Fruit fly (Drosophila melanogaster) whole organism, embryonic: ENCODE results near the gene CG9933.

Source experiments
- B-H1 ChIP-seq: fragments of 200-800 bp; sonication (Bioruptor generic); IDR thresholded peaks from 3 replicates; pipeline ENCODE4 v1.3.6; 2022; ENCODE audit warnings: missing biosample characterization, missing genetic modification characterization
- C15 ChIP-seq: fragments of 200-800 bp; sonication (Bioruptor generic); IDR thresholded peaks from 3 replicates; pipeline ENCODE4 v1.3.6; 2022; ENCODE audit warnings: missing biosample characterization, missing genetic modification characterization
- CG1024 ChIP-seq: fragments of 200-800 bp; sonication (Bioruptor generic); IDR thresholded peaks from 2 replicates; pipeline ENCODE4 v1.3.6; 2022; ENCODE audit warnings: missing biosample characterization, missing genetic modification characterization
- CG10366 ChIP-seq: fragments of 200-800 bp; sonication (Bioruptor generic); IDR thresholded peaks from 2 replicates; pipeline ENCODE4 v1.3.6; 2022; ENCODE audit warnings: missing biosample characterization, missing genetic modification characterization
- CG11723 ChIP-seq: fragments of 200-800 bp; sonication (Bioruptor generic); optimal IDR thresholded peaks from 2 replicates; lab custom pipeline; 2017; ENCODE audit warnings: missing biosample characterization, mild to moderate bottlenecking, missing genetic modification characterization
- CG12155 ChIP-seq: fragments of 200-800 bp; sonication (Bioruptor generic); optimal IDR thresholded peaks from 3 replicates; lab custom pipeline; 2016; ENCODE audit warnings: missing biosample characterization, missing genetic modification characterization
- CG12659 ChIP-seq: fragments of 200-800 bp; sonication (Bioruptor generic); optimal IDR thresholded peaks from 3 replicates; lab custom pipeline; 2017; ENCODE audit warnings: mild to moderate bottlenecking, missing biosample characterization, missing genetic modification reagents, missing genetic modification characterization
- CG12942 ChIP-seq: fragments of 200-800 bp; sonication (Bioruptor generic); optimal IDR thresholded peaks from 3 replicates; lab custom pipeline; 2016; ENCODE audit warnings: missing biosample characterization, missing genetic modification characterization
- CG13775 ChIP-seq: fragments of 200-800 bp; sonication (Bioruptor generic); optimal IDR thresholded peaks from 3 replicates; lab custom pipeline; 2017; ENCODE audit warnings: missing biosample characterization, mild to moderate bottlenecking, missing genetic modification characterization
- CG13894 ChIP-seq: fragments of 200-800 bp; sonication (Bioruptor generic); optimal IDR thresholded peaks from 3 replicates; lab custom pipeline; 2018; ENCODE audit warnings: missing biosample characterization, mild to moderate bottlenecking, missing genetic modification characterization, moderate library complexity
- CG14965 ChIP-seq: fragments of 200-800 bp; sonication (Bioruptor generic); optimal IDR thresholded peaks from 2 replicates; lab custom pipeline; 2016; ENCODE audit warnings: missing biosample characterization, missing genetic modification characterization, borderline replicate concordance
- CG15269 ChIP-seq: fragments of 200-800 bp; sonication (Bioruptor generic); optimal IDR thresholded peaks from 2 replicates; lab custom pipeline; 2018; ENCODE audit warnings: missing biosample characterization, mild to moderate bottlenecking, missing genetic modification characterization, moderate library complexity
- CG17385 ChIP-seq: fragments of 200-800 bp; sonication (Bioruptor generic); optimal IDR thresholded peaks from 3 replicates; lab custom pipeline; 2018; ENCODE audit warnings: missing biosample characterization, mild to moderate bottlenecking, missing genetic modification characterization
- CG18476 ChIP-seq: fragments of 200-800 bp; sonication (Bioruptor generic); optimal IDR thresholded peaks from 2 replicates; lab custom pipeline; 2016; ENCODE audit warnings: missing biosample characterization, mild to moderate bottlenecking, missing genetic modification characterization
- CG18599 ChIP-seq: fragments of 200-800 bp; sonication (Bioruptor generic); optimal IDR thresholded peaks from 3 replicates; lab custom pipeline; 2017; ENCODE audit warnings: missing biosample characterization, missing genetic modification characterization, mild to moderate bottlenecking, moderate library complexity, missing genetic modification reagents
- CG2120 ChIP-seq: fragments of 200-800 bp; sonication (Bioruptor generic); optimal IDR thresholded peaks from 3 replicates; lab custom pipeline; 2016; ENCODE audit warnings: missing biosample characterization, missing genetic modification characterization
- CG2678 ChIP-seq: fragments of 200-800 bp; sonication (Bioruptor generic); optimal IDR thresholded peaks from 3 replicates; lab custom pipeline; 2019; ENCODE audit warnings: missing biosample characterization, mild to moderate bottlenecking, missing genetic modification characterization, moderate library complexity
- CG30403 ChIP-seq: fragments of 200-800 bp; sonication (Bioruptor generic); optimal IDR thresholded peaks from 3 replicates; lab custom pipeline; 2016; ENCODE audit warnings: missing biosample characterization, missing genetic modification characterization
- CG31224 ChIP-seq: fragments of 200-800 bp; sonication (Bioruptor generic); IDR thresholded peaks from 2 replicates; pipeline ENCODE4 v1.3.6; 2022; ENCODE audit warnings: missing biosample characterization, missing genetic modification characterization
- CG3163 ChIP-seq: fragments of 200-800 bp; sonication (Bioruptor generic); optimal IDR thresholded peaks from 3 replicates; lab custom pipeline; 2016; ENCODE audit warnings: missing biosample characterization, missing genetic modification characterization
- CG42726 ChIP-seq: fragments of 200-800 bp; sonication (Bioruptor generic); IDR thresholded peaks from 2 replicates; pipeline ENCODE4 v1.3.6; 2022; ENCODE audit warnings: missing biosample characterization, missing genetic modification characterization; ENCODE audit not compliant: partially characterized antibody
- CG4707 ChIP-seq: fragments of 200-800 bp; sonication (Bioruptor generic); optimal IDR thresholded peaks from 2 replicates; lab custom pipeline; 2018; ENCODE audit warnings: missing biosample characterization, mild to moderate bottlenecking, missing genetic modification characterization, moderate library complexity
- CG4730 ChIP-seq: fragments of 200-800 bp; sonication (Bioruptor generic); IDR thresholded peaks from 2 replicates; pipeline ENCODE4 v1.3.6; 2022; ENCODE audit warnings: missing biosample characterization, missing genetic modification characterization
- Dip2 ChIP-seq: fragments of 200-800 bp; sonication (Bioruptor generic); IDR thresholded peaks from 2 replicates; pipeline ENCODE4 v1.3.6; 2022; ENCODE audit warnings: missing biosample characterization, missing genetic modification characterization
- Dip3 ChIP-seq: fragments of 200-800 bp; sonication (Bioruptor generic); optimal IDR thresholded peaks from 3 replicates; lab custom pipeline; 2016; ENCODE audit warnings: missing biosample characterization, missing genetic modification characterization
- Elba2 ChIP-seq: fragments of 200-800 bp; sonication (Bioruptor generic); optimal IDR thresholded peaks from 3 replicates; lab custom pipeline; 2016; ENCODE audit warnings: missing biosample characterization, missing genetic modification characterization
- Gsc ChIP-seq: fragments of 200-800 bp; sonication (Bioruptor generic); IDR thresholded peaks from 2 replicates; pipeline ENCODE4 v1.3.6; 2022; ENCODE audit warnings: missing biosample characterization, missing genetic modification characterization
- Hey ChIP-seq: fragments of 200-800 bp; sonication (Bioruptor generic); optimal IDR thresholded peaks from 3 replicates; lab custom pipeline; 2018; ENCODE audit warnings: missing biosample characterization, mild to moderate bottlenecking, missing genetic modification characterization
- Hmx ChIP-seq: fragments of 200-800 bp; sonication (Bioruptor generic); optimal IDR thresholded peaks from 2 replicates; lab custom pipeline; 2016; ENCODE audit warnings: missing biosample characterization, missing genetic modification characterization
- Hr78 ChIP-seq, 2 experiments: fragments of 200-800 bp in 1 of 2; fragments of >200 bp in 1 of 2; sonication (Bioruptor generic) in 1 of 2; optimal IDR thresholded peaks; 2 replicates each; lab custom pipeline; 2017 to 2019; ENCODE audit warnings: missing biosample characterization in 2 of 2, missing genetic modification characterization in 2 of 2, mild to moderate bottlenecking in 1 of 2, moderate library complexity in 1 of 2
- Pdp1 ChIP-seq, 2 experiments: fragments of 200-800 bp; sonication (Bioruptor generic); optimal IDR thresholded peaks; 3 replicates each; lab custom pipeline; 2016; ENCODE audit warnings: missing biosample characterization in 2 of 2, missing genetic modification characterization in 2 of 2, mild to moderate bottlenecking in 1 of 2, moderate library complexity in 1 of 2
- Sry-β ChIP-seq: fragments of 200-800 bp; sonication (Bioruptor generic); optimal IDR thresholded peaks from 2 replicates; lab custom pipeline; 2018; ENCODE audit warnings: missing biosample characterization, mild to moderate bottlenecking, missing genetic modification characterization, moderate library complexity
- Vsx1 ChIP-seq: fragments of 200-800 bp; sonication (Bioruptor generic); optimal IDR thresholded peaks from 2 replicates; lab custom pipeline; 2017; ENCODE audit warnings: missing biosample characterization, mild to moderate bottlenecking, missing genetic modification characterization, missing genetic modification reagents
- abd-A ChIP-seq: fragments of 200-800 bp; sonication (Bioruptor generic); optimal IDR thresholded peaks from 3 replicates; lab custom pipeline; 2019; ENCODE audit warnings: missing biosample characterization, mild to moderate bottlenecking, missing genetic modification characterization, moderate library complexity
- ato ChIP-seq: fragments of 200-800 bp; sonication (Bioruptor generic); IDR thresholded peaks from 2 replicates; pipeline ENCODE4 v1.3.6; 2022; ENCODE audit warnings: missing biosample characterization, missing genetic modification characterization; ENCODE audit not compliant: partially characterized antibody
- bowl ChIP-seq: fragments of 200-800 bp; sonication (Bioruptor generic); IDR thresholded peaks from 2 replicates; pipeline ENCODE4 v1.3.6; 2022; ENCODE audit warnings: missing biosample characterization, missing genetic modification characterization
- chn ChIP-seq: fragments of 200-800 bp; sonication (Bioruptor generic); optimal IDR thresholded peaks from 2 replicates; lab custom pipeline; 2016; ENCODE audit warnings: missing biosample characterization, missing genetic modification characterization
- cwo ChIP-seq: fragments of 200-800 bp; sonication (Bioruptor generic); optimal IDR thresholded peaks from 3 replicates; lab custom pipeline; 2017; ENCODE audit warnings: missing biosample characterization, missing genetic modification characterization, mild to moderate bottlenecking, moderate library complexity, missing genetic modification reagents
- dati ChIP-seq: fragments of 200-800 bp; sonication (Bioruptor generic); IDR thresholded peaks from 2 replicates; pipeline ENCODE4 v1.3.6; 2022; ENCODE audit warnings: missing biosample characterization, missing genetic modification characterization
- esg ChIP-seq: fragments of 200-800 bp; sonication (Bioruptor generic); conservative IDR thresholded peaks from 2 replicates; pipeline ENCODE4 v1.3.6; 2022; ENCODE audit warnings: missing biosample characterization, missing genetic modification characterization
- gfzf ChIP-seq: fragments of 200-800 bp; sonication (Bioruptor generic); optimal IDR thresholded peaks from 2 replicates; lab custom pipeline; 2016; ENCODE audit warnings: missing biosample characterization, mild to moderate bottlenecking, missing genetic modification characterization, moderate library complexity
- onecut ChIP-seq: fragments of 200-800 bp; sonication (Bioruptor generic); IDR thresholded peaks from 2 replicates; pipeline ENCODE4 v1.3.6; 2022; ENCODE audit warnings: missing biosample characterization, missing genetic modification characterization
- otp ChIP-seq: fragments of 200-800 bp; sonication (Bioruptor generic); IDR thresholded peaks from 3 replicates; pipeline ENCODE4, ENCODE4 v1.3.6; 2022; ENCODE audit warnings: missing biosample characterization, missing genetic modification characterization
- sob ChIP-seq: fragments of 200-800 bp; sonication (Bioruptor generic); IDR thresholded peaks from 2 replicates; pipeline ENCODE4 v1.3.6; 2022; ENCODE audit warnings: missing biosample characterization, missing genetic modification characterization
- sqz ChIP-seq: fragments of 200-800 bp; sonication (Bioruptor generic); optimal IDR thresholded peaks from 3 replicates; lab custom pipeline; 2018; ENCODE audit warnings: missing biosample characterization, mild to moderate bottlenecking, missing genetic modification characterization
- sr ChIP-seq: fragments of 200-800 bp; sonication (Bioruptor generic); IDR thresholded peaks from 3 replicates; pipeline ENCODE4 v1.3.6; 2022; ENCODE audit warnings: missing biosample characterization, missing genetic modification characterization
- stc ChIP-seq: fragments of 200-800 bp; sonication (Bioruptor generic); IDR thresholded peaks from 2 replicates; pipeline ENCODE4 v1.3.6; 2022; ENCODE audit warnings: missing biosample characterization, missing genetic modification characterization
- tio ChIP-seq: fragments of 200-800 bp; sonication (Bioruptor generic); optimal IDR thresholded peaks from 2 replicates; lab custom pipeline; 2017; ENCODE audit warnings: missing biosample characterization, missing genetic modification characterization, inconsistent platforms
- unc-4 ChIP-seq: fragments of 200-800 bp; sonication (Bioruptor generic); IDR thresholded peaks from 2 replicates; pipeline ENCODE4 v1.3.6; 2022; ENCODE audit warnings: missing biosample characterization, missing genetic modification characterization; ENCODE audit not compliant: partially characterized antibody
- zf30C ChIP-seq: fragments of 200-800 bp; sonication (Bioruptor generic); optimal IDR thresholded peaks from 3 replicates; lab custom pipeline; 2018; ENCODE audit warnings: missing biosample characterization, mild to moderate bottlenecking, missing genetic modification characterization

The CG9933 gene

dm6 chr2L:13060037-13060537 is 39.0 kb upstream of the CG9933 start, which contains the start of gene CG9932 (continued):
- TF ChIP-seq sr (GFP tag; lab: Robert Waterston, UW): 0 out of 3 replicates have a peak, but pooled peaks have one; percentile 19
- peak; percentile 54 for TF ChIP-seq unc-4 (GFP tag; lab: Robert Waterston, UW)
- no peak for TF ChIP-seq Hmx (GFP tag; lab: Kevin White, UChicago)
- TF ChIP-seq CG12659: no peak
- peak; percentile 16; the same call in 1 of the 3 replicates for TF ChIP-seq otp (GFP tag; lab: Robert Waterston, UW)
- TF ChIP-seq CG2678 (tag; lab: Kevin White, UChicago): peak; percentile 45
- no peak for TF ChIP-seq Hey
- TF ChIP-seq Hr78 (GFP tag; optimal IDR thresholded peaks at IDR 0.05; lab: Kevin White, UChicago): no peak
- no peak for TF ChIP-seq CG12942
- peak; percentile 99 for TF ChIP-seq CG3163 (GFP tag; lab: Kevin White, UChicago)
- no peak for TF ChIP-seq CG12155 (GFP tag; lab: Kevin White, UChicago)
- TF ChIP-seq CG4707 (GFP tag; lab: Kevin White, UChicago): no peak
- TF ChIP-seq C15 (GFP tag; lab: Robert Waterston, UW): no peak
- TF ChIP-seq CG17385 (GFP tag; lab: Kevin White, UChicago): peak; percentile 65
- TF ChIP-seq Vsx1 (GFP tag; lab: Kevin White, UChicago): no peak
- no peak for TF ChIP-seq Dip2 (GFP tag; lab: Robert Waterston, UW)
- no peak for TF ChIP-seq chn (GFP tag; lab: Kevin White, UChicago)
- no peak; the same call in 1 of the 2 replicates for TF ChIP-seq onecut (GFP tag; lab: Robert Waterston, UW)
- TF ChIP-seq gfzf: no peak
- TF ChIP-seq tio: no peak
- no peak for TF ChIP-seq CG31224 (GFP tag; lab: Robert Waterston, UW)
- TF ChIP-seq CG15269: peak; percentile 13
- TF ChIP-seq Elba2: no peak
- no peak for TF ChIP-seq Dip3
- TF ChIP-seq CG13894 (tag; lab: Kevin White, UChicago): peak; percentile 7
- no peak for TF ChIP-seq zf30C (GFP tag; lab: Kevin White, UChicago)
- TF ChIP-seq Pdp1 (GFP tag; optimal IDR thresholded peaks at IDR 0.05; lab: Kevin White, UChicago): peak in 1 of 2 experiments; percentile 93
- TF ChIP-seq abd-A (tag; lab: Kevin White, UChicago): peak; percentile 40
- TF ChIP-seq cwo (GFP tag; lab: Kevin White, UChicago): peak; percentile 13
- TF ChIP-seq esg (GFP tag; lab: Robert Waterston, UW): no peak
- no peak for TF ChIP-seq Gsc
- TF ChIP-seq B-H1 (GFP tag; lab: Robert Waterston, UW): no peak; the same call in 2 of the 3 replicates
- no peak for TF ChIP-seq CG13775
- no peak for TF ChIP-seq CG18599 (GFP tag; lab: Kevin White, UChicago)
- no peak for TF ChIP-seq CG14965 (GFP tag; lab: Kevin White, UChicago)
- no peak for TF ChIP-seq CG30403 (GFP tag; lab: Kevin White, UChicago)
- TF ChIP-seq CG4730: no peak
- peak; percentile 36; the same call in 1 of the 2 replicates for TF ChIP-seq CG42726 (GFP tag; lab: Robert Waterston, UW)
- no peak; the same call in 1 of the 2 replicates for TF ChIP-seq CG1024
- TF ChIP-seq bowl (GFP tag; lab: Robert Waterston, UW): 0 out of 2 replicates have a peak, but pooled peaks have one; percentile 22
- no peak for TF ChIP-seq dati (GFP tag; lab: Robert Waterston, UW)
- TF ChIP-seq CG11723 (GFP tag; lab: Kevin White, UChicago): no peak
- no peak for TF ChIP-seq CG18476 (GFP tag; lab: Kevin White, UChicago)
- no peak for TF ChIP-seq sqz (GFP tag; lab: Kevin White, UChicago)
- TF ChIP-seq stc (GFP tag; lab: Robert Waterston, UW): peak; percentile 9; the same call in 1 of the 2 replicates
- peak; percentile 52; the same call in 1 of the 2 replicates for TF ChIP-seq sob (GFP tag; lab: Robert Waterston, UW)
- no peak; the same call in 1 of the 2 replicates for TF ChIP-seq ato (GFP tag; lab: Robert Waterston, UW)
- peak; percentile 23 for TF ChIP-seq CG2120
- TF ChIP-seq Sry-β (GFP tag; lab: Kevin White, UChicago): no peak
- TF ChIP-seq CG10366 (GFP tag; lab: Robert Waterston, UW): no peak
